Fruit fly (Drosophila melanogaster): ENCODE measurements around the gene CG13251.

- TF ChIP-seq insv (optimal IDR thresholded peaks at IDR 0.05) (no peak), psq (optimal IDR thresholded peaks at IDR 0.05) (no peak)
These were observed 24.2 kb upstream of the CG13251 start for dm6 chr3L:20612836-20613235.
